Worm (Caenorhabditis elegans) whole organism, L2 larva: ENCODE results near the gene reps-1.

Experiments used
- C34F6.9 ChIP-seq: fragments of 150-350 bp; optimal IDR thresholded peaks from 2 replicates; lab custom pipeline; 2014; ENCODE audit warnings: missing biosample characterization, missing genetic modification characterization
- F13H6.1 ChIP-seq: sonication (generic microtip); optimal IDR thresholded peaks from 2 replicates; lab custom pipeline; 2016; ENCODE audit warnings: missing genetic modification characterization, missing compliant biosample characterization
- ZK546.5 ChIP-seq: sonication (generic microtip); optimal IDR thresholded peaks from 2 replicates; lab custom pipeline; 2017; ENCODE audit warnings: missing biosample characterization, missing genetic modification characterization
- ama-1 ChIP-seq: fragments of 150-350 bp; optimal IDR thresholded peaks from 2 replicates; lab custom pipeline; 2018; ENCODE audit warnings: inconsistent platforms
- blmp-1 ChIP-seq: sonication (generic microtip); optimal IDR thresholded peaks from 2 replicates; lab custom pipeline; 2017; ENCODE audit warnings: missing genetic modification characterization, mild to moderate bottlenecking, missing compliant biosample characterization, antibody characterized with exemption, moderate library complexity; ENCODE audit not compliant: insufficient read depth
- ceh-16 ChIP-seq: fragments of 150-350 bp; optimal IDR thresholded peaks from 2 replicates; lab custom pipeline; 2014; ENCODE audit warnings: missing biosample characterization, missing genetic modification characterization
- ceh-82 ChIP-seq: fragments of 150-350 bp; optimal IDR thresholded peaks from 2 replicates; lab custom pipeline; 2014; ENCODE audit warnings: missing biosample characterization, missing genetic modification characterization
- crh-2 ChIP-seq: sonication (generic microtip); optimal IDR thresholded peaks from 2 replicates; lab custom pipeline; 2017; ENCODE audit warnings: missing biosample characterization, missing genetic modification characterization
- egl-27 ChIP-seq: sonication (generic microtip); optimal IDR thresholded peaks from 3 replicates; lab custom pipeline; 2017; ENCODE audit warnings: missing biosample characterization, missing genetic modification reagents, missing genetic modification characterization
- fos-1 ChIP-seq: fragments of 150-350 bp; optimal IDR thresholded peaks from 2 replicates; lab custom pipeline; 2014; ENCODE audit warnings: missing biosample characterization, missing genetic modification characterization
- gmeb-1 ChIP-seq: fragments of 150-350 bp; optimal IDR thresholded peaks from 2 replicates; lab custom pipeline; 2014; ENCODE audit warnings: missing biosample characterization, missing genetic modification characterization
- lin-11 ChIP-seq: fragments of 150-350 bp; sonication (generic microtip); optimal IDR thresholded peaks from 2 replicates; lab custom pipeline; 2014; ENCODE audit warnings: missing biosample characterization, missing genetic modification characterization, inconsistent platforms, mixed read lengths
- lin-13 ChIP-seq: fragments of 150-350 bp; optimal IDR thresholded peaks from 2 replicates; lab custom pipeline; 2014; ENCODE audit warnings: missing biosample characterization, missing genetic modification reagents, missing genetic modification characterization
- lin-39 ChIP-seq: fragments of 150-350 bp; optimal IDR thresholded peaks from 2 replicates; lab custom pipeline; 2014; ENCODE audit warnings: missing biosample characterization, missing genetic modification reagents, missing genetic modification characterization
- lsy-2 ChIP-seq, 2 experiments: fragments of 150-350 bp in 1 of 2; sonication (generic microtip) in 1 of 2; optimal IDR thresholded peaks; 2 replicates each; lab custom pipeline; 2014 to 2017; ENCODE audit warnings: missing biosample characterization in 2 of 2, missing genetic modification characterization in 2 of 2
- mdl-1 ChIP-seq, 2 experiments: fragments of 150-350 bp in 1 of 2; sonication (generic microtip) in 1 of 2; optimal IDR thresholded peaks; 2 replicates each; lab custom pipeline; 2017; ENCODE audit warnings: missing biosample characterization in 2 of 2, missing genetic modification characterization in 2 of 2
- nhr-10 ChIP-seq: sonication (generic microtip); optimal IDR thresholded peaks from 2 replicates; lab custom pipeline; 2017; ENCODE audit warnings: missing biosample characterization, missing genetic modification characterization
- nhr-11 ChIP-seq: fragments of 150-350 bp; optimal IDR thresholded peaks from 2 replicates; lab custom pipeline; 2014; ENCODE audit warnings: missing biosample characterization, missing genetic modification characterization
- nhr-21 ChIP-seq: fragments of 150-350 bp; optimal IDR thresholded peaks from 2 replicates; lab custom pipeline; 2014; ENCODE audit warnings: missing biosample characterization, missing genetic modification characterization
- nhr-25 ChIP-seq: fragments of 150-350 bp; sonication (generic microtip); optimal IDR thresholded peaks from 3 replicates; lab custom pipeline; 2014; ENCODE audit warnings: missing biosample characterization, missing genetic modification characterization
- nhr-6 ChIP-seq: fragments of 150-350 bp; optimal IDR thresholded peaks from 2 replicates; lab custom pipeline; 2014; ENCODE audit warnings: missing biosample characterization, missing genetic modification characterization
- nhr-77 ChIP-seq: fragments of 150-350 bp; optimal IDR thresholded peaks from 2 replicates; lab custom pipeline; 2014; ENCODE audit warnings: missing biosample characterization, missing genetic modification characterization
- peb-1 ChIP-seq: fragments of 150-350 bp; optimal IDR thresholded peaks from 2 replicates; lab custom pipeline; 2014; ENCODE audit warnings: missing biosample characterization, missing genetic modification characterization
- sem-4 ChIP-seq: fragments of 150-350 bp; optimal IDR thresholded peaks from 2 replicates; lab custom pipeline; 2014; ENCODE audit warnings: missing biosample characterization, missing genetic modification reagents, missing genetic modification characterization
- sma-3 ChIP-seq: sonication (generic microtip); optimal IDR thresholded peaks from 2 replicates; lab custom pipeline; 2016; ENCODE audit warnings: missing genetic modification reagents, missing genetic modification characterization, missing compliant biosample characterization
- sma-9 ChIP-seq, 2 experiments: fragments of 150-350 bp in 1 of 2; sonication (generic microtip) in 1 of 2; optimal IDR thresholded peaks; 2 replicates each; lab custom pipeline; 2014 to 2016; ENCODE audit warnings: missing genetic modification characterization in 2 of 2, mild to moderate bottlenecking in 1 of 2, missing biosample characterization in 1 of 2, missing compliant biosample characterization in 1 of 2, missing genetic modification reagents in 1 of 2, moderate library complexity in 1 of 2
- snpc-4 ChIP-seq: fragments of 150-350 bp; optimal IDR thresholded peaks from 2 replicates; lab custom pipeline; 2014; ENCODE audit warnings: missing biosample characterization, missing genetic modification characterization
- unc-39 ChIP-seq: fragments of 150-350 bp; optimal IDR thresholded peaks from 2 replicates; lab custom pipeline; 2014; ENCODE audit warnings: missing biosample characterization, missing genetic modification characterization
- unc-55 ChIP-seq: fragments of 150-350 bp; sonication (generic microtip); optimal IDR thresholded peaks from 3 replicates; lab custom pipeline; 2014; ENCODE audit warnings: missing biosample characterization, missing genetic modification reagents, missing genetic modification characterization
- zag-1 ChIP-seq: fragments of 150-350 bp; optimal IDR thresholded peaks from 2 replicates; lab custom pipeline; 2014; ENCODE audit warnings: missing biosample characterization, missing genetic modification characterization
- ztf-4 ChIP-seq: fragments of 150-350 bp; optimal IDR thresholded peaks from 2 replicates; lab custom pipeline; 2014; ENCODE audit warnings: missing biosample characterization, missing genetic modification characterization

reps-1 gene

ce11 chrV:18981736-18982135 lies 8.6 kb downstream of the reps-1 start:
- TF ChIP-seq unc-39 (tag; lab: Kevin White, UChicago) = no peak
- TF ChIP-seq nhr-77 (tag; lab: Kevin White, UChicago) = no peak
- no peak for TF ChIP-seq peb-1
- TF ChIP-seq ceh-16 (tag; lab: Kevin White, UChicago) = no peak
- TF ChIP-seq nhr-21 (tag; lab: Kevin White, UChicago) = no peak
- TF ChIP-seq unc-55 (GFP tag; lab: Kevin White, UChicago) = no peak
- TF ChIP-seq sem-4 (tag; lab: Kevin White, UChicago) = no peak

- TF ChIP-seq mdl-1 (tag; optimal IDR thresholded peaks at IDR 0.05; lab: Kevin White, UChicago) (no peak), lsy-2 (tag; optimal IDR thresholded peaks at IDR 0.05; lab: Kevin White, UChicago) (peak; percentile 54 to 75), unc-55 (GFP tag; lab: Kevin White, UChicago) (peak; percentile 71), lin-11 (peak; percentile 38), nhr-6 (no peak), sma-9 (GFP tag; optimal IDR thresholded peaks at IDR 0.05; lab: Kevin White, UChicago) (peak; percentile 77), sma-9 (tag; optimal IDR thresholded peaks at IDR 0.05; lab: Kevin White, UChicago) (no peak), lin-39 (tag; lab: Kevin White, UChicago) (no peak), F13H6.1 (tag; lab: Kevin White, UChicago) (peak; percentile 60), lin-13 (GFP tag; lab: Kevin White, UChicago) (peak; percentile 49), C34F6.9 (tag; lab: Kevin White, UChicago) (peak; percentile 66), nhr-25 (tag; lab: Kevin White, UChicago) (peak; percentile 60), snpc-4 (tag; lab: Kevin White, UChicago) (peak; percentile 9), nhr-10 (tag; lab: Kevin White, UChicago) (no peak), sma-3 (GFP tag; lab: Kevin White, UChicago) (peak; percentile 78), ZK546.5 (tag; lab: Kevin White, UChicago) (no peak), ztf-4 (tag; lab: Kevin White, UChicago) (no peak), gmeb-1 (tag; lab: Kevin White, UChicago) (peak; percentile 87), crh-2 (tag; lab: Kevin White, UChicago) (peak; percentile 55)
Observed at ce11 chrV:18980980-18981529, 9.2 kb downstream of the reps-1 start, which contains the start of the genes mrps-35 and sws-1. TSS of gene mrps-35 (plus strand) at chrV:18981306. TSS of gene sws-1 (minus strand) at chrV:18981479.

- TF ChIP-seq fos-1 (tag; lab: Kevin White, UChicago) = peak; percentile 61
- TF ChIP-seq unc-55 (GFP tag; lab: Kevin White, UChicago) = no peak
Observed at ce11 chrV:18978301-18978700, 12.0 kb downstream of the reps-1 start.

- TF ChIP-seq ama-1 (no peak), sma-3 (GFP tag; lab: Kevin White, UChicago) (no peak), lsy-2 (tag; optimal IDR thresholded peaks at IDR 0.05; lab: Kevin White, UChicago) (no peak), nhr-10 (tag; lab: Kevin White, UChicago) (no peak), peb-1 (no peak), fos-1 (tag; lab: Kevin White, UChicago) (no peak), ztf-4 (tag; lab: Kevin White, UChicago) (no peak), nhr-11 (tag; lab: Kevin White, UChicago) (no peak), zag-1 (tag; lab: Kevin White, UChicago) (no peak), mdl-1 (tag; optimal IDR thresholded peaks at IDR 0.05; lab: Kevin White, UChicago) (no peak), egl-27 (tag; lab: Kevin White, UChicago) (no peak), gmeb-1 (tag; lab: Kevin White, UChicago) (no peak), unc-55 (GFP tag; lab: Kevin White, UChicago) (no peak), blmp-1 (no peak), snpc-4 (tag; lab: Kevin White, UChicago) (no peak)
Observed at ce11 chrV:18977876-18978275, 12.4 kb downstream of the reps-1 start, which contains the start of gene Y39B6A.41. TSS of gene Y39B6A.41 (minus strand) at chrV:18977976.

- TF ChIP-seq crh-2 (tag; lab: Kevin White, UChicago) = no peak
- peak; percentile 29 for TF ChIP-seq fos-1 (tag; lab: Kevin White, UChicago)
- no peak for TF ChIP-seq ceh-82
Observed at ce11 chrV:18976539-18976938, 13.8 kb downstream of the reps-1 start.
